Fruit fly (Drosophila melanogaster) whole organism, pupa: ENCODE data around the gene Miga.
A peak's percentile ranks its signal among the peaks of the same experiment; 100 is the strongest.

Source experiments
- CG10348 ChIP-seq: fragments of 200-800 bp; sonication (Bioruptor generic); IDR thresholded peaks from 2 replicates; pipeline ENCODE4 v1.3.6; 2022; ENCODE audit warnings: missing biosample characterization, missing genetic modification characterization
- CG12605 ChIP-seq: fragments of 200-800 bp; sonication (Bioruptor generic); IDR thresholded peaks from 2 replicates; pipeline ENCODE4 v1.3.6; 2022; ENCODE audit warnings: missing biosample characterization, missing genetic modification characterization
- CG13204 ChIP-seq: fragments of 200-800 bp; sonication (Bioruptor generic); optimal IDR thresholded peaks from 2 replicates; lab custom pipeline; 2018; ENCODE audit warnings: missing biosample characterization, mild to moderate bottlenecking, missing genetic modification characterization, moderate library complexity
- CG14655 ChIP-seq: fragments of 200-800 bp; sonication (Bioruptor generic); optimal IDR thresholded peaks from 3 replicates; lab custom pipeline; 2017; ENCODE audit warnings: mild to moderate bottlenecking, missing biosample characterization, missing genetic modification reagents, missing genetic modification characterization
- CG15710 ChIP-seq: fragments of 200-800 bp; sonication (Bioruptor generic); optimal IDR thresholded peaks from 2 replicates; lab custom pipeline; 2018; ENCODE audit warnings: missing biosample characterization, mild to moderate bottlenecking, missing genetic modification characterization, moderate library complexity
- CG17806 ChIP-seq: fragments of 200-800 bp; sonication (Bioruptor generic); optimal IDR thresholded peaks from 2 replicates; lab custom pipeline; 2018; ENCODE audit warnings: missing biosample characterization, mild to moderate bottlenecking, missing genetic modification characterization, moderate library complexity
- CG32121 ChIP-seq: fragments of 200-800 bp; sonication (Bioruptor generic); IDR thresholded peaks from 2 replicates; pipeline ENCODE4 v1.3.6; 2022; ENCODE audit warnings: missing biosample characterization, missing genetic modification characterization
- CG34367 ChIP-seq: fragments of 200-800 bp; sonication (Bioruptor generic); optimal IDR thresholded peaks from 2 replicates; lab custom pipeline; 2018; ENCODE audit warnings: missing biosample characterization, mild to moderate bottlenecking, missing genetic modification characterization
- CG4496 ChIP-seq: fragments of 200-800 bp; sonication (Bioruptor generic); IDR thresholded peaks from 3 replicates; pipeline ENCODE4 v1.3.6; 2022; ENCODE audit warnings: missing biosample characterization, missing genetic modification characterization
- CG8159 ChIP-seq: fragments of 200-800 bp; sonication (Bioruptor generic); optimal IDR thresholded peaks from 3 replicates; lab custom pipeline; 2018; ENCODE audit warnings: missing biosample characterization, mild to moderate bottlenecking, missing genetic modification characterization, moderate library complexity
- CG8301 ChIP-seq: fragments of 200-800 bp; sonication (Bioruptor generic); optimal IDR thresholded peaks from 2 replicates; lab custom pipeline; 2018; ENCODE audit warnings: missing biosample characterization, mild to moderate bottlenecking, missing genetic modification characterization
- CG9948 ChIP-seq: fragments of 200-800 bp; sonication (Bioruptor generic); optimal IDR thresholded peaks from 2 replicates; lab custom pipeline; 2018; ENCODE audit warnings: missing biosample characterization, mild to moderate bottlenecking, missing genetic modification characterization, moderate library complexity
- D1 ChIP-seq: fragments of 200-800 bp; sonication (Bioruptor generic); optimal IDR thresholded peaks from 2 replicates; lab custom pipeline; 2018; ENCODE audit warnings: missing biosample characterization, mild to moderate bottlenecking, missing genetic modification characterization, moderate library complexity
- EcR ChIP-seq: fragments of 200-800 bp; sonication (Bioruptor generic); optimal IDR thresholded peaks from 3 replicates; lab custom pipeline; 2019; ENCODE audit warnings: missing biosample characterization, missing genetic modification characterization, mild to moderate bottlenecking, moderate library complexity, missing genetic modification reagents
- Ets98B ChIP-seq: fragments of 200-800 bp; sonication (Bioruptor generic); IDR thresholded peaks from 2 replicates; pipeline ENCODE4 v1.3.6; 2022; ENCODE audit warnings: missing biosample characterization, missing genetic modification characterization
- Pif1A ChIP-seq: fragments of 200-800 bp; sonication (Bioruptor generic); optimal IDR thresholded peaks from 3 replicates; lab custom pipeline; 2016; ENCODE audit warnings: missing biosample characterization, missing genetic modification characterization
- Pif1B ChIP-seq: fragments of 200-800 bp; sonication (Bioruptor generic); optimal IDR thresholded peaks from 3 replicates; lab custom pipeline; 2016; ENCODE audit warnings: missing biosample characterization, missing genetic modification characterization
- Snoo ChIP-seq: fragments of 200-800 bp; sonication (Bioruptor generic); optimal IDR thresholded peaks from 3 replicates; lab custom pipeline; 2017; ENCODE audit warnings: missing biosample characterization, mild to moderate bottlenecking, missing genetic modification characterization, inconsistent platforms
- fd96Ca ChIP-seq: fragments of 200-800 bp; sonication (Bioruptor generic); IDR thresholded peaks from 3 replicates; pipeline ENCODE4 v1.3.6; 2022; ENCODE audit warnings: missing biosample characterization, missing genetic modification characterization
- gl ChIP-seq: fragments of 200-800 bp; sonication (Bioruptor generic); optimal IDR thresholded peaks from 2 replicates; lab custom pipeline; 2018; ENCODE audit warnings: missing biosample characterization, mild to moderate bottlenecking, missing genetic modification characterization
- rn ChIP-seq: fragments of 200-800 bp; sonication (Bioruptor generic); IDR thresholded peaks from 2 replicates; pipeline ENCODE4 v1.3.6; 2022; ENCODE audit warnings: missing biosample characterization, missing genetic modification characterization

Gene Miga

dm6 chrX:8444883-8445572 is 7.4 kb upstream of the Miga start:
- TF ChIP-seq Snoo (tag; lab: Kevin White, UChicago), result no peak
- no peak for TF ChIP-seq CG10348 (GFP tag; lab: Robert Waterston, UW)
- peak; percentile 33 for TF ChIP-seq CG8159 (tag; lab: Kevin White, UChicago)
- no peak for TF ChIP-seq Ets98B (GFP tag; lab: Robert Waterston, UW)
- TF ChIP-seq CG17806 (tag; lab: Kevin White, UChicago), result no peak
- TF ChIP-seq, all 21 proteins: peak for 1

dm6 chrX:8444279-8444678 is 6.7 kb upstream of the Miga start:
- TF ChIP-seq gl (no peak), CG12605 (GFP tag; lab: Robert Waterston, UW) (no peak), CG15710 (tag; lab: Kevin White, UChicago) (no peak), Snoo (tag; lab: Kevin White, UChicago) (no peak), CG8301 (tag; lab: Kevin White, UChicago) (no peak), CG34367 (tag; lab: Kevin White, UChicago) (no peak), CG9948 (no peak), Ets98B (GFP tag; lab: Robert Waterston, UW) (no peak), CG10348 (GFP tag; lab: Robert Waterston, UW) (no peak), rn (GFP tag; lab: Robert Waterston, UW) (no peak)

dm6 chrX:8442912-8443311 is 5.3 kb upstream of the Miga start:
- TF ChIP-seq CG8159 (tag; lab: Kevin White, UChicago) (no peak), gl (no peak), CG9948 (no peak), Pif1B (GFP tag; lab: Kevin White, UChicago) (no peak), CG4496 (GFP tag; lab: Robert Waterston, UW) (no peak), CG10348 (GFP tag; lab: Robert Waterston, UW) (no peak), Snoo (tag; lab: Kevin White, UChicago) (no peak), CG17806 (tag; lab: Kevin White, UChicago) (no peak), fd96Ca (GFP tag; lab: Robert Waterston, UW) (no peak), CG32121 (GFP tag; lab: Robert Waterston, UW) (no peak), CG8301 (tag; lab: Kevin White, UChicago) (no peak), EcR (no peak), D1 (tag; lab: Kevin White, UChicago) (no peak), Pif1A (GFP tag; lab: Kevin White, UChicago) (no peak), CG12605 (GFP tag; lab: Robert Waterston, UW) (no peak), CG34367 (tag; lab: Kevin White, UChicago) (no peak)
- TF ChIP-seq, all 21 proteins: peak for 0

dm6 chrX:8442161-8442560 is 4.5 kb upstream of the Miga start, which contains the start of gene CG12123:
TSS of gene CG12123 (minus strand) at chrX:8442348.
- TF ChIP-seq CG8159 (tag; lab: Kevin White, UChicago) (no peak), gl (no peak), D1 (tag; lab: Kevin White, UChicago) (no peak), CG12605 (GFP tag; lab: Robert Waterston, UW) (no peak), rn (GFP tag; lab: Robert Waterston, UW) (no peak), Snoo (tag; lab: Kevin White, UChicago) (no peak)

dm6 chrX:8436656-8437284 is 850 bp downstream of the Miga start, which contains the start of gene CG1440:
TSS of gene CG1440 (plus strand) at chrX:8437057.
- peak; percentile 10; the same call in 1 of the 3 replicates for TF ChIP-seq CG4496 (GFP tag; lab: Robert Waterston, UW)
- no peak for TF ChIP-seq D1 (tag; lab: Kevin White, UChicago)
- TF ChIP-seq EcR, result no peak
- no peak for TF ChIP-seq Pif1A (GFP tag; lab: Kevin White, UChicago)
- no peak for TF ChIP-seq CG9948
- no peak for TF ChIP-seq CG8159 (tag; lab: Kevin White, UChicago)
- no peak for TF ChIP-seq CG8301 (tag; lab: Kevin White, UChicago)
- TF ChIP-seq Ets98B (GFP tag; lab: Robert Waterston, UW), result peak; percentile 18; the same call in 1 of the 2 replicates
- no peak for TF ChIP-seq CG13204 (GFP tag; lab: Kevin White, UChicago)
- TF ChIP-seq CG12605 (GFP tag; lab: Robert Waterston, UW), result peak; percentile 11; the same call in 1 of the 2 replicates
- peak; percentile 32 for TF ChIP-seq CG17806 (tag; lab: Kevin White, UChicago)
- TF ChIP-seq CG10348 (GFP tag; lab: Robert Waterston, UW), result no peak
- 0 out of 3 replicates have a peak, but pooled peaks have one; percentile 23 for TF ChIP-seq fd96Ca (GFP tag; lab: Robert Waterston, UW)
- peak; percentile 49 for TF ChIP-seq CG34367 (tag; lab: Kevin White, UChicago)
- no peak for TF ChIP-seq gl
- no peak for TF ChIP-seq CG14655 (GFP tag; lab: Kevin White, UChicago)
- TF ChIP-seq CG32121 (GFP tag; lab: Robert Waterston, UW), result peak; percentile 30; the same call in 1 of the 2 replicates
- peak; percentile 6 for TF ChIP-seq Snoo (tag; lab: Kevin White, UChicago)
- TF ChIP-seq rn (GFP tag; lab: Robert Waterston, UW), result no peak
- no peak for TF ChIP-seq Pif1B (GFP tag; lab: Kevin White, UChicago)
- peak; percentile 34 for TF ChIP-seq CG15710 (tag; lab: Kevin White, UChicago)
- TF ChIP-seq, all 21 proteins: peak for 9
